Fruit fly (Drosophila melanogaster): Measurements from ENCODE around the gene svr.
A peak's percentile ranks its signal among the peaks of the same experiment; 100 is the strongest.

svr gene

DNA sequence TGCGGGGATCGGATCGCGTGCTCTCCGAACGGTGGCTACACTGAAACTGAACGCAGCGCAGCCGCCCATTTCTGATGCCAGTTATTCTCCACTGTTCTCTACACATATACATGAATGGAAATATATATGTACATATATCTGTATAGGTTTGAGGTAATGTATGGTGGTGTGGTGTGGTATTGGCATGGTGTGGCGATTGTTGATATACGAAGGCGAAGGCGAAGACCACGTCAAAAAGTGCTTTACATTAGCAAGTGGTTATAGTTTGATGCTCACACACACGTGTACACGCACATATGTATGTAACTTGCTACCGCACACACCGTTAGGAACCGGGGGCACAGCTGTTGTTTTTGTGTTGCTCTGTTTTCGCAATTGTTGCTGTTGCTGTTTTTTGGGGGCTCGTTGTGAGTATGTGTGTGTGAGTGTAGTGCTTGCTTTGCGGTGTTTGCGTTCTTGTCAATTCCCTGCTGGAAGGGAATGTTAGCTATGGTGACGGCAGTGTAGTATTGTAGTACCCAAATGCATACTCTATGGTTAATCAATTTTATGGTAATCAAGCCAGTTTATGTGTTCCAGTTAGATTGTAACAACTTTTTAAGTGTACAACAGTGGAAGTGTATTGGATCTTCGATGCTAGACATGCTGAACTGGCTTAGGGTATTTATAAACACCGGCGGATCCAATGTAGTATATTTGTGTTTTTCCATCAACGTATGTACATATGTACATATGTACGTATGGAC, 2.6 kb upstream of the svr start, which contains the start of gene CG17896 (continued):
- TF ChIP-seq Blimp-1 (GFP tag; optimal IDR thresholded peaks at IDR 0.05) (peak; percentile 89), Met (GFP tag; optimal IDR thresholded peaks at IDR 0.05) (peak; percentile 98), CG9139 (GFP tag; optimal IDR thresholded peaks at IDR 0.05) (peak; percentile 92), Hr38 (GFP tag; optimal IDR thresholded peaks at IDR 0.05) (peak; percentile 47), CG34406 (GFP tag; optimal IDR thresholded peaks at IDR 0.05) (peak; percentile 96), CG10631 (GFP tag; optimal IDR thresholded peaks at IDR 0.05) (peak; percentile 99), Eip75B (GFP tag; optimal IDR thresholded peaks at IDR 0.05) (peak; percentile 98), CG10669 (GFP tag; optimal IDR thresholded peaks at IDR 0.05) (peak; percentile 97), CG15336 (GFP tag; IDR thresholded peaks at IDR 0.05) (peak; percentile 99), fd85E (GFP tag; optimal IDR thresholded peaks at IDR 0.05) (peak; percentile 95), CG7368 (GFP tag; optimal IDR thresholded peaks at IDR 0.05) (peak; percentile 99), dac (GFP tag; optimal IDR thresholded peaks at IDR 0.05) (peak; percentile 97), CG6276 (GFP tag; optimal IDR thresholded peaks at IDR 0.05) (peak; percentile 97), Ets96B (tag; optimal IDR thresholded peaks at IDR 0.05) (peak; percentile 96), salr (GFP tag; optimal IDR thresholded peaks at IDR 0.05) (peak; percentile 97 to 98), Eip93F (GFP tag; optimal IDR thresholded peaks at IDR 0.05) (peak; percentile 96), eg (GFP tag; IDR thresholded peaks at IDR 0.05) (peak; percentile 98), fkh (GFP tag; optimal IDR thresholded peaks at IDR 0.05) (peak; percentile 99), Sox15 (GFP tag; optimal IDR thresholded peaks at IDR 0.05) (peak; percentile 96), Hr39 (GFP tag; optimal IDR thresholded peaks at IDR 0.05) (peak; percentile 99), Hr4 (GFP tag; optimal IDR thresholded peaks at IDR 0.05) (peak; percentile 98), CG8119 (GFP tag; IDR thresholded peaks at IDR 0.05) (peak; percentile 98), OdsH (GFP tag; optimal IDR thresholded peaks at IDR 0.05) (peak; percentile 98), esn (GFP tag; optimal IDR thresholded peaks at IDR 0.05) (peak; percentile 99), Sox14 (GFP tag; optimal IDR thresholded peaks at IDR 0.05) (peak; percentile 99), svp (GFP tag) (peak; percentile 98), net (GFP tag; optimal IDR thresholded peaks at IDR 0.05) (peak; percentile 98), acj6 (GFP tag; optimal IDR thresholded peaks at IDR 0.05) (peak; percentile 99), spab (GFP tag; optimal IDR thresholded peaks at IDR 0.05) (peak; percentile 94), pdm3 (GFP tag; optimal IDR thresholded peaks at IDR 0.05) (peak; percentile 99), CG8632 (GFP tag; optimal IDR thresholded peaks at IDR 0.05) (peak; percentile 95), CG11762 (GFP tag; optimal IDR thresholded peaks at IDR 0.05; ENCODE audit: insufficient read depth) (peak; percentile 96), CG4318 (GFP tag; optimal IDR thresholded peaks at IDR 0.05) (peak; percentile 97)

- TF ChIP-seq CG10669 (GFP tag; optimal IDR thresholded peaks at IDR 0.05) = peak; percentile 24
- TF ChIP-seq fd59A (GFP tag; optimal IDR thresholded peaks at IDR 0.05) = no peak
These were observed 2.1 kb upstream of the svr start for dm6 chrX:494191-494554.

DNA sequence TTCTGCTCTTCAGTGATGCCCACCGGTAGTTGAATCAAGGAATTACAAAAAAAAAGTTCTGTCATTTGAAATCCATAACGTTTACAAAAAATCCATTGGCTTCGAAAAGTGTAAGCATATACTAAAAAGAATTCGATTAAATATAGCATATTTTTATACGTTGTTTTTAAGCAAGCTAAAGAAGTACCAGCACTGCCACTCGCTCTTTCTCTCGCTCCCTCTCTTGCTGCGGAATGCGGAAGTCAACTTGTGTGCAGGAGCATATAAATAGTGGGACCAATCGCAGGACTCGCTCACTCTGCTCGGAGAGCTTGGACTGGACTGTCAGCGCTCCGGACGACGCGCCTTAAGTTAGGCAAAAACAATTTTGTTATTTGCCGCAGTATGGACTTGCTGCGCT, 1.6 kb upstream of the svr start, which contains the start of gene CG17778:
CG17778 (plus strand) TSS at position 8 of the 400 bp plus-strand sequence.
- TF ChIP-seq CG6163 (GFP tag; IDR thresholded peaks at IDR 0.05) = peak; percentile 37; the same call in 2 of the 3 replicates
- peak; percentile 0 for TF ChIP-seq Ets96B (tag; optimal IDR thresholded peaks at IDR 0.05)
- no peak for TF ChIP-seq Hr38 (GFP tag; optimal IDR thresholded peaks at IDR 0.05)
- TF ChIP-seq CG6854 (GFP tag; optimal IDR thresholded peaks at IDR 0.05) = peak; percentile 15
- TF ChIP-seq acj6 (GFP tag; optimal IDR thresholded peaks at IDR 0.05) = no peak
- no peak for TF ChIP-seq CG6276 (GFP tag; optimal IDR thresholded peaks at IDR 0.05)
- no peak for TF ChIP-seq CG32006 (GFP tag; optimal IDR thresholded peaks at IDR 0.05)
- TF ChIP-seq CG15336 (GFP tag; IDR thresholded peaks at IDR 0.05) = no peak
- no peak for TF ChIP-seq Gug (GFP tag; IDR thresholded peaks at IDR 0.05)
- TF ChIP-seq eg (GFP tag; IDR thresholded peaks at IDR 0.05) = peak; percentile 40; the same call in 1 of the 3 replicates
- TF ChIP-seq Eip93F (GFP tag; optimal IDR thresholded peaks at IDR 0.05) = no peak
- TF ChIP-seq spab (GFP tag; optimal IDR thresholded peaks at IDR 0.05) = no peak
- TF ChIP-seq svp (GFP tag) = no peak
- TF ChIP-seq CG8119 (GFP tag; IDR thresholded peaks at IDR 0.05) = peak; percentile 14; the same call in 1 of the 3 replicates
- peak; percentile 64 for TF ChIP-seq Eip78C (GFP tag)
- no peak for TF ChIP-seq fd59A (GFP tag; optimal IDR thresholded peaks at IDR 0.05)
- TF ChIP-seq CG11762 (GFP tag; optimal IDR thresholded peaks at IDR 0.05; ENCODE audit: insufficient read depth) = no peak
- TF ChIP-seq OdsH (GFP tag; optimal IDR thresholded peaks at IDR 0.05) = no peak
- TF ChIP-seq Sox14 (GFP tag; optimal IDR thresholded peaks at IDR 0.05) = no peak
- no peak for TF ChIP-seq Blimp-1 (GFP tag; optimal IDR thresholded peaks at IDR 0.05)
- TF ChIP-seq CG11294 (GFP tag; IDR thresholded peaks at IDR 0.05) = no peak
- no peak for TF ChIP-seq CG9139 (GFP tag; optimal IDR thresholded peaks at IDR 0.05)

Data from whole organism, prepupa.